Worm (Caenorhabditis elegans): Measurements from ENCODE around the gene Y17G9B.2.

- TF ChIP-seq lin-11 (tag; optimal IDR thresholded peaks at IDR 0.05): no peak
- TF ChIP-seq ceh-18 (tag; optimal IDR thresholded peaks at IDR 0.05): no peak
- no peak for TF ChIP-seq fkh-10 (GFP tag; optimal IDR thresholded peaks at IDR 0.05)
- TF ChIP-seq fax-1 (tag; optimal IDR thresholded peaks at IDR 0.05): no peak
- no peak for TF ChIP-seq pha-4 (tag; optimal IDR thresholded peaks at IDR 0.05)
- no peak for TF ChIP-seq ama-1 (optimal IDR thresholded peaks at IDR 0.05)
- TF ChIP-seq elt-2 (tag; optimal IDR thresholded peaks at IDR 0.05): no peak
- TF ChIP-seq unc-86 (tag; optimal IDR thresholded peaks at IDR 0.05): no peak
- TF ChIP-seq K09A11.1 (tag; optimal IDR thresholded peaks at IDR 0.05; ENCODE audit: insufficient read depth): no peak
- no peak for TF ChIP-seq che-1 (tag; optimal IDR thresholded peaks at IDR 0.05)
- TF ChIP-seq pag-3 (tag; optimal IDR thresholded peaks at IDR 0.05; ENCODE audit: borderline replicate concordance): no peak
These were observed 45.9 kb downstream of the Y17G9B.2 start, which contains the start of gene H06H21.37 for ce11 chrIV:4809813-4810212.

All from whole organism, late embryonic.